Worm (Caenorhabditis elegans) whole organism, midembryonic: ENCODE measurements around the gene srg-51.
A peak's percentile ranks its signal among the peaks of the same experiment; 100 is the strongest.

ENCODE experiments used
- T22C8.4 ChIP-seq: fragments of 200-800 bp; sonication (Bioruptor generic); IDR thresholded peaks from 2 replicates; pipeline ENCODE4 v1.3.6; 2022; ENCODE audit warnings: missing genetic modification characterization, missing compliant biosample characterization
- cog-1 ChIP-seq: sonication (generic microtip); optimal IDR thresholded peaks from 2 replicates; lab custom pipeline; 2016; ENCODE audit warnings: missing genetic modification characterization, missing compliant biosample characterization
- flt-1 ChIP-seq: fragments of 200-800 bp; sonication (Bioruptor generic); IDR thresholded peaks from 2 replicates; pipeline ENCODE4 v1.3.6; 2022; ENCODE audit warnings: missing genetic modification characterization, missing compliant biosample characterization
- klf-2 ChIP-seq: fragments of 200-800 bp; sonication (Bioruptor generic); conservative IDR thresholded peaks from 2 replicates; pipeline ENCODE4 v1.3.6; 2022; ENCODE audit warnings: missing genetic modification reagents, missing genetic modification characterization, missing compliant biosample characterization
- med-1 ChIP-seq: sonication (generic microtip); optimal IDR thresholded peaks from 2 replicates; lab custom pipeline; 2017; ENCODE audit warnings: missing genetic modification characterization, mild to moderate bottlenecking, missing compliant biosample characterization, antibody characterized with exemption, missing genetic modification reagents; ENCODE audit not compliant: insufficient read depth
- ref-1 ChIP-seq: fragments of 200-800 bp; sonication (Bioruptor generic); conservative IDR thresholded peaks from 2 replicates; pipeline ENCODE4 v1.3.6; 2022; ENCODE audit warnings: missing genetic modification reagents, missing genetic modification characterization, missing compliant biosample characterization
- tab-1 ChIP-seq: fragments of 200-800 bp; sonication (Bioruptor generic); IDR thresholded peaks from 2 replicates; pipeline ENCODE4 v1.3.6; 2022; ENCODE audit warnings: missing genetic modification characterization, missing compliant biosample characterization
- ztf-23 ChIP-seq: fragments of 200-800 bp; sonication (Bioruptor generic); IDR thresholded peaks from 2 replicates; pipeline ENCODE4 v1.3.6; 2022; ENCODE audit warnings: missing genetic modification reagents, missing genetic modification characterization, missing compliant biosample characterization
- ztf-29 ChIP-seq: fragments of 200-800 bp; sonication (Bioruptor generic); IDR thresholded peaks from 2 replicates; pipeline ENCODE4 v1.3.6; 2022; ENCODE audit warnings: missing genetic modification reagents, missing genetic modification characterization, missing compliant biosample characterization

The srg-51 gene

DNA sequence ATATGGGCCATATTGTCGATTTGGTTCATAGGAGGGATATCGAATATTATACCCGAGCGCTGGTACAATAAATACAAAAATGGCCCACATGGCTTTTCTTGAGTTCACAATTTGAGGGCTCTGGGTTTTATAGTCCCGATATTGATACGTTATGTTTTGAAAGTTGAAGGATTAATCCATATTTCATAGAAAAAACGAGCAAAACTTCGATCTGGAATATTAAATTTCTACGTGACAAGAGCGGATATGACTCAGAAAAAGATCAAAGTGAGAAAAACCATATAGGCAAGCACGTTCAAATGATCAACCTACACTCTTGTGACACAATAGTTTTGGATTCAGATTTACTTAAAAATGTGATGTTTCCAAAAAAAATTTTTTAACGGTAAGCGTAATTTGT lies 9.0 kb downstream of the srg-51 start, which contains the start of gene col-135:
Gene col-135, minus strand, starts transcription at position 101 of the 400 bp plus-strand sequence.
- no peak for TF ChIP-seq klf-2
- TF ChIP-seq flt-1 (GFP tag; lab: Robert Waterston, UW), result no peak
- no peak for TF ChIP-seq ztf-29 (GFP tag; lab: Robert Waterston, UW)
- TF ChIP-seq ztf-23 (GFP tag; lab: Robert Waterston, UW), result no peak
- TF ChIP-seq T22C8.4, result no peak
- TF ChIP-seq tab-1 (GFP tag; lab: Robert Waterston, UW), result no peak
- no peak for TF ChIP-seq cog-1 (tag; lab: Kevin White, UChicago)
- no peak for TF ChIP-seq med-1 (GFP tag; lab: Kevin White, UChicago)
- no peak for TF ChIP-seq ref-1 (GFP tag; lab: Robert Waterston, UW)

DNA sequence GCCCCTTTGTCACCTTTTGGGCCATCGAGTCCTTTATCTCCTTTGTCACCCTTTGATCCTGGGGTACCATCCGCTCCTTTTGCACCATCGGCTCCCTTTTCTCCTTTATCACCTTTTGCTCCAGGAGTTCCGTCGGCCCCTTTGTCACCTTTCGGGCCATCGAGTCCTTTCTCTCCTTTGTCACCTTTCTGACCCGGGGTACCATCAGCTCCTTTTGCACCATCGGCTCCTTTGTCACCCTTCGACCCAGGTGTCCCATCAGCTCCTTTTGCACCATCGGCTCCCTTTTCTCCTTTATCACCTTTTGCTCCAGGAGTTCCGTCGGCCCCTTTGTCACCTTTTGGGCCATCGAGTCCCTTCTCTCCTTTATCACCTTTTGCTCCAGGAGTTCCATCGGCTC lies 10.5 kb downstream of the srg-51 start:
- peak; percentile 67; the same call in 1 of the 2 replicates for TF ChIP-seq klf-2

DNA sequence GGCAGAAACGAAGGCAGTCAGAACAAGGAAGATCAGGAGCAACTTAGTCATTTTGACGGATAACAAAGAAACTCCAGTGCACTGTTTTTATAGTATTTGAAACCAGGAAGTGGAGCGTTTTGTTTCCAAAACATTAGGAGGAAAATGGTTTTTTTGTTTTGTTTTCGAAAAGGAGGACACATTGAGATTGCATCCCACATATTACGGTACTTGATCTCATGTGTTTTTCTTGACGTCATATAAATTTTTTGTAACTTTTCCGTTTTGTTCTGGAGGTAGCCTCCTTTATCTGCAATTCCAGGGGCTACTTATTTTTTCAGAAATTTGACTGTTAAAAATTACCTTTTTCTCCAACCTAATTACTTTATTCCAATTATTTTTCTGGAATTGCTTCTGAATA lies 13.0 kb downstream of the srg-51 start, which contains the start of gene M199.9:
Gene M199.9, minus strand, starts transcription at position 101 of the 400 bp plus-strand sequence.
- TF ChIP-seq T22C8.4, result no peak
- TF ChIP-seq klf-2, result no peak
- no peak for TF ChIP-seq med-1 (GFP tag; lab: Kevin White, UChicago)
- TF ChIP-seq ref-1 (GFP tag; lab: Robert Waterston, UW), result no peak
- no peak for TF ChIP-seq ztf-23 (GFP tag; lab: Robert Waterston, UW)
- TF ChIP-seq flt-1 (GFP tag; lab: Robert Waterston, UW), result no peak
- TF ChIP-seq cog-1 (tag; lab: Kevin White, UChicago), result no peak
- no peak for TF ChIP-seq tab-1 (GFP tag; lab: Robert Waterston, UW)
- TF ChIP-seq ztf-29 (GFP tag; lab: Robert Waterston, UW), result no peak

DNA sequence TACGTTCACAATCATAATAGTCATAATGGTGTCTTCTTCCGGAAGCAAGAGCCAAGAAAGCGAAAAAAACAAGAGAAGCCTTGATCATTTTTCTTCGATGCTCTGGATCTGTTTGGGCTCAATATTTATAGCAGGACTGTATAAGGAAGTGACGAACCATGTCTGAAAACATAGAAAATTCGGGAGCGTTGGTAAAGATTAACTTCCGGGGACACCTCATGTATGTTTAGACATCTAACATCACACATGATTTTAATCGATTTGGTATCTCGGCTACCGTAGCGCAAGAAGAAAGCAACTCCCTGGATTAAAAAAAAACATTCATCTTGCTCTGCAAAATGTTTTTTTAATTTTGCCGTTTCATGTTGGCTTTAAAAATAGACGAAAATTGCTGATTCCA lies 14.7 kb downstream of the srg-51 start, which contains the start of gene clec-190:
Gene clec-190, minus strand, starts transcription at position 101 of the 400 bp plus-strand sequence.
- no peak for TF ChIP-seq T22C8.4
- no peak for TF ChIP-seq klf-2
- no peak for TF ChIP-seq tab-1 (GFP tag; lab: Robert Waterston, UW)
- TF ChIP-seq flt-1 (GFP tag; lab: Robert Waterston, UW), result no peak
- TF ChIP-seq med-1 (GFP tag; lab: Kevin White, UChicago), result no peak
- TF ChIP-seq cog-1 (tag; lab: Kevin White, UChicago), result no peak
- TF ChIP-seq ztf-29 (GFP tag; lab: Robert Waterston, UW), result no peak
- TF ChIP-seq ref-1 (GFP tag; lab: Robert Waterston, UW), result no peak
- TF ChIP-seq ztf-23 (GFP tag; lab: Robert Waterston, UW), result no peak

DNA sequence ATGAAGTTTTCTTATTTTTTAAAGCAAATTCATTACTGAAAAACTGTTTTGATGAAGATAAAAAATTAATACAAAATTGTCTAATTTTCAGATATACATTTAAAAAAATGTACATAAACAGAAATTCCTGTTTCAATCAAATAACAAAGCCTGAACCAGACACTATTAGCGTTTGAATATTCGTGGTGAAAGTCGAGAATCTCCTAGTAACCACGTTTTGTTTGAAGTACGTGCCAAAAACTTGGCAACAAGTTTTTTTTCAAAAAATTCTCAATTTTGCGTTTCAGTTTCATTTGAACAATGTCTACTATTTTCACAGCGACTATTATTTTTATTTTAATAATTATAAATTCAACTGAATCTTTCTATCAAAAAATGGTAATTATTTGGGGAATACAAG lies 17.9 kb downstream of the srg-51 start, which contains the start of gene M199.7:
Gene M199.7, plus strand, starts transcription at position 301 of the 400 bp plus-strand sequence.
- TF ChIP-seq ztf-23 (GFP tag; lab: Robert Waterston, UW), result no peak
- no peak for TF ChIP-seq med-1 (GFP tag; lab: Kevin White, UChicago)
- TF ChIP-seq cog-1 (tag; lab: Kevin White, UChicago), result no peak
- no peak for TF ChIP-seq ref-1 (GFP tag; lab: Robert Waterston, UW)
- TF ChIP-seq ztf-29 (GFP tag; lab: Robert Waterston, UW), result no peak
- no peak for TF ChIP-seq klf-2
- no peak for TF ChIP-seq flt-1 (GFP tag; lab: Robert Waterston, UW)
- no peak for TF ChIP-seq T22C8.4
- no peak for TF ChIP-seq tab-1 (GFP tag; lab: Robert Waterston, UW)

DNA sequence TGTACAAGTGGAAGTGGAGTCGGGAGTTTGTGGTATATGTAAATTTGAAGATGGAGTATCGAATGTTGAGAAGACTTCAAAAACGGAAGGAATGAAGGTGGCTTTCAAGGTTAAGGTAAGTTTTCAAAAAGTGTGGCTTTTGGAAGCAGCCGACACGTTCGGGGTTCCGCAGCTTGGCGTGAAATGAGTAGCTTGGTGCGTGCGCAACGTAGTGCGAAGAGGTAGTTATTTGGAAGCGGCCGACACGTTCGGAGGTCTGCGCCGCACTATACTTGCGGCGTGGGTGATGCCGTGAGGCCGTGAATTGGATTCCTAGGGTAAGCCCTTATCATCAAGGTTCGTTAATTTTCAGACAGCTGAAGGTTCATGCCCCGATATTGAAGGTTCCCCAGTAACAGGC lies 20.0 kb downstream of the srg-51 start, which contains the start of gene clec-189:
Gene clec-189, plus strand, starts transcription at position 92 of the 400 bp plus-strand sequence.
- TF ChIP-seq ztf-29 (GFP tag; lab: Robert Waterston, UW) (no peak), T22C8.4 (no peak), klf-2 (no peak), flt-1 (GFP tag; lab: Robert Waterston, UW) (no peak), ref-1 (GFP tag; lab: Robert Waterston, UW) (no peak), med-1 (GFP tag; lab: Kevin White, UChicago) (no peak)

DNA sequence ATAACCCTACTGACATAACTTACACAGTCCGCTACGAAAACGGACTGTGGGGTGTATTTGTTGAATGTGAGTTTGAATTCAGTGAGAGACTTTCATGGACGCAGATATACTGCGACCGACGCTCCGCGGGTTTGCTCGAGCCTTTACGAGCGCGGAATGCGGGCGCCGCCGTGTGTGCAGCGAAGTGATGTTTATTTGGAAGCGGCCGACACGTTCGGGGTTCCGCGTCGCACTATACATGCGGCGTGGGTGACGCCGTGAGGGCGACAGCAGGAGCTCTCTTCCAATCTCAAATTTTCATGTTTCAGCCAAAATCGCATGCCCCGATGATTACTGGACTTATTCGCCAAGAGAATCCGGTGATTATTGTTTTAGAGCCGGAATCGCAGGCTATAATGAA lies 21.5 kb downstream of the srg-51 start:
- no peak for TF ChIP-seq ztf-29 (GFP tag; lab: Robert Waterston, UW)
- TF ChIP-seq klf-2, result no peak
- no peak for TF ChIP-seq flt-1 (GFP tag; lab: Robert Waterston, UW)
- no peak for TF ChIP-seq med-1 (GFP tag; lab: Kevin White, UChicago)
- no peak for TF ChIP-seq tab-1 (GFP tag; lab: Robert Waterston, UW)
- TF ChIP-seq ref-1 (GFP tag; lab: Robert Waterston, UW), result no peak
- no peak for TF ChIP-seq cog-1 (tag; lab: Kevin White, UChicago)
- TF ChIP-seq ztf-23 (GFP tag; lab: Robert Waterston, UW), result no peak
- no peak for TF ChIP-seq T22C8.4

DNA sequence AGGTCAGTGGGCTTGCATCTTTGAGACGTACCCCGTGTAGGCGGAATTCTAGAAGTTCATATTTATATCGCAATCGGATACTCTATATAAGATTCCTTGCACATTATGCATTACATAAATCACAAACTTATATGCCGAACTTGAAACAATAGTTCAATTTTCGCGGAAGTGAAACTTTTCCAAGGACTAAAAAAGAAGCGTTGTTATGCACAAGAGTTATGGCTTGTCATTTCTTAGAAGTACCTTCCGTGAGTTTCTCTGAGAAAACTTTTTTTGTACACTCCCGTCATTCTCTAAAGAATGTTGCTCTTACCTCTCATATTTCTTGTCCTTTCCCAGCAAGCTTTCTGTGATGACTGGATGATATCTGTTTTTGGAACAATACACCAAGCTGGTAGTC lies 22.3 kb downstream of the srg-51 start, which contains the start of gene M199.136:
Gene M199.136, plus strand, starts transcription at position 301 of the 400 bp plus-strand sequence.
- TF ChIP-seq ztf-23 (GFP tag; lab: Robert Waterston, UW) (no peak), T22C8.4 (no peak), cog-1 (tag; lab: Kevin White, UChicago) (no peak), tab-1 (GFP tag; lab: Robert Waterston, UW) (no peak), ref-1 (GFP tag; lab: Robert Waterston, UW) (no peak), med-1 (GFP tag; lab: Kevin White, UChicago) (no peak), klf-2 (no peak), ztf-29 (GFP tag; lab: Robert Waterston, UW) (no peak), flt-1 (GFP tag; lab: Robert Waterston, UW) (no peak)

DNA sequence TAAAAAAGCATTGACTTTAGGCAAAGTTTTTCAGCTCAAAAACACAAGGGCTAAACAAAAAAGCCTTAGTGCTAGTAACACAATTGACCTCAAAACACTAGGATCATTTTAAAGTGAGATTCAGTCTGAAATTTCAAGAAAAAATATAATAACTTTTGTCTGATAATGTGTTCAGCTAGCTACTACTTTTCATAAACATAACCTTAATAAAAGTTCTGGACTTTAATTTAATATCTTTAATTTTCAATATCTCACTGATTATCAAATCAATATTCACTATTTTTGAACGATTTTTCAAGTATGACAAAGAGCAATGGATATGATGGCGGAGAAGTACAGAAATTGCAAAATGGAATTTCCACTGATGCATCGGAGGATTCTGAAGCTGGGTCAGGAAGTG lies 26.4 kb downstream of the srg-51 start, which contains the start of gene M199.135:
Gene M199.135, plus strand, starts transcription at position 301 of the 400 bp plus-strand sequence.
- no peak for TF ChIP-seq ztf-29 (GFP tag; lab: Robert Waterston, UW)

DNA sequence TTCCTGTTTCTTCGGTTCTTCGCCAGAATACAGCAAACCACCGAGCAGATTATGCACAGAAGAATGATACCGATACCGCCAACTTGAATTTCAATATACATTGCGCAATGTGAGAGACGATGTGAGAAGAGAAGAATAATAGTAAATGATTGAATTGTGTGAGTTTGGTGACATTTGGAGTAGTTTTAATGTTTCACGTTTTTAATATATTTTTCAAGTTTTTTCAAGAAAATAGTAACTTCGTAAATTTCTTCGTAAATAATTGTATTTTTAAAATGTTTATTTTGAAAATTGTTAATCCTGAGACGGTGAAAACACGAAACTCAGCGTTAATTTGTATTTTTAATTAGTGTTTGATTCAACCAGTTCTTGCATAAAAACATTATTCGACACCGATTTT lies 27.6 kb downstream of the srg-51 start, which contains the start of gene M199.134:
Gene M199.134, minus strand, starts transcription at position 101 of the 400 bp plus-strand sequence.
- TF ChIP-seq med-1 (GFP tag; lab: Kevin White, UChicago) (no peak), ztf-23 (GFP tag; lab: Robert Waterston, UW) (no peak), ref-1 (GFP tag; lab: Robert Waterston, UW) (no peak)
